Fruit fly (Drosophila melanogaster) whole organism, embryonic: ENCODE data around the gene roq.

ENCODE experiments used
- Atf6 ChIP-seq: fragments of 200-800 bp; sonication (Bioruptor generic); IDR thresholded peaks from 2 replicates; pipeline ENCODE4 v1.3.6; 2022; ENCODE audit warnings: missing biosample characterization, missing genetic modification characterization
- C15 ChIP-seq: fragments of 200-800 bp; sonication (Bioruptor generic); IDR thresholded peaks from 3 replicates; pipeline ENCODE4 v1.3.6; 2022; ENCODE audit warnings: missing biosample characterization, missing genetic modification characterization
- CG1024 ChIP-seq: fragments of 200-800 bp; sonication (Bioruptor generic); IDR thresholded peaks from 2 replicates; pipeline ENCODE4 v1.3.6; 2022; ENCODE audit warnings: missing biosample characterization, missing genetic modification characterization
- CG11560 ChIP-seq: fragments of 200-800 bp; sonication (Bioruptor generic); IDR thresholded peaks from 3 replicates; pipeline ENCODE4 v1.3.6; 2022; ENCODE audit warnings: missing biosample characterization, missing genetic modification characterization
- CG11696 ChIP-seq: fragments of 200-800 bp; sonication (Bioruptor generic); IDR thresholded peaks from 2 replicates; pipeline ENCODE4 v1.3.6; 2022; ENCODE audit warnings: missing biosample characterization, missing genetic modification characterization
- CG12219 ChIP-seq: fragments of 200-800 bp; sonication (Bioruptor generic); optimal IDR thresholded peaks from 3 replicates; lab custom pipeline; 2018; ENCODE audit warnings: missing biosample characterization, mild to moderate bottlenecking, missing genetic modification characterization
- CG13123 ChIP-seq: fragments of 200-800 bp; sonication (Bioruptor generic); optimal IDR thresholded peaks from 2 replicates; lab custom pipeline; 2016; ENCODE audit warnings: missing biosample characterization, missing genetic modification characterization
- CG15514 ChIP-seq: fragments of 200-800 bp; sonication (Bioruptor generic); optimal IDR thresholded peaks from 3 replicates; lab custom pipeline; 2017; ENCODE audit warnings: missing biosample characterization, missing genetic modification characterization, mild to moderate bottlenecking, moderate library complexity, missing genetic modification reagents
- CG2199 ChIP-seq: fragments of 200-800 bp; sonication (Bioruptor generic); IDR thresholded peaks from 3 replicates; pipeline ENCODE4 v1.3.6; 2022; ENCODE audit warnings: missing biosample characterization, missing genetic modification characterization
- CG31441 ChIP-seq: fragments of 200-800 bp; sonication (Bioruptor generic); IDR thresholded peaks from 2 replicates; pipeline ENCODE4 v1.3.6; 2022; ENCODE audit warnings: missing biosample characterization, missing genetic modification characterization
- CG3407 ChIP-seq: fragments of 200-800 bp; sonication (Bioruptor generic); optimal IDR thresholded peaks from 2 replicates; lab custom pipeline; 2018; ENCODE audit warnings: missing biosample characterization, mild to moderate bottlenecking, missing genetic modification characterization
- CG34422 ChIP-seq: fragments of 200-800 bp; sonication (Bioruptor generic); IDR thresholded peaks from 3 replicates; pipeline ENCODE4 v1.3.6; 2022; ENCODE audit warnings: missing biosample characterization, missing genetic modification characterization
- CG4707 ChIP-seq: fragments of 200-800 bp; sonication (Bioruptor generic); optimal IDR thresholded peaks from 2 replicates; lab custom pipeline; 2018; ENCODE audit warnings: missing biosample characterization, mild to moderate bottlenecking, missing genetic modification characterization, moderate library complexity
- CG6791 ChIP-seq: fragments of 200-800 bp; sonication (Bioruptor generic); IDR thresholded peaks from 3 replicates; pipeline ENCODE4 v1.3.6; 2022; ENCODE audit warnings: missing biosample characterization, missing genetic modification characterization; ENCODE audit not compliant: partially characterized antibody
- CG8478 ChIP-seq: fragments of >200 bp; optimal IDR thresholded peaks from 2 replicates; lab custom pipeline; 2018
- D19B ChIP-seq: fragments of 200-800 bp; sonication (Bioruptor generic); optimal IDR thresholded peaks from 2 replicates; lab custom pipeline; 2017; ENCODE audit warnings: missing biosample characterization, mild to moderate bottlenecking, missing genetic modification characterization
- Dbx ChIP-seq: fragments of 200-800 bp; sonication (Bioruptor generic); IDR thresholded peaks from 3 replicates; pipeline ENCODE4 v1.3.6; 2022; ENCODE audit warnings: missing biosample characterization, missing genetic modification characterization
- Elba2 ChIP-seq: fragments of 200-800 bp; sonication (Bioruptor generic); optimal IDR thresholded peaks from 3 replicates; lab custom pipeline; 2016; ENCODE audit warnings: missing biosample characterization, missing genetic modification characterization
- H15 ChIP-seq: fragments of 200-800 bp; sonication (Bioruptor generic); IDR thresholded peaks from 3 replicates; pipeline ENCODE4 v1.3.6; 2022; ENCODE audit warnings: missing biosample characterization, missing genetic modification characterization
- Hr39 ChIP-seq: fragments of >200 bp; optimal IDR thresholded peaks from 2 replicates; lab custom pipeline; 2017
- Hr78 ChIP-seq, 2 experiments: fragments of 200-800 bp in 1 of 2; fragments of >200 bp in 1 of 2; sonication (Bioruptor generic) in 1 of 2; optimal IDR thresholded peaks; 2 replicates each; lab custom pipeline; 2017 to 2019; ENCODE audit warnings: missing biosample characterization in 2 of 2, missing genetic modification characterization in 2 of 2, mild to moderate bottlenecking in 1 of 2, moderate library complexity in 1 of 2
- Lim3 ChIP-seq: fragments of 200-800 bp; sonication (Bioruptor generic); IDR thresholded peaks from 2 replicates; pipeline ENCODE4 v1.3.6; 2022; ENCODE audit warnings: missing biosample characterization, missing genetic modification characterization
- Lpt ChIP-seq: fragments of >200 bp; optimal IDR thresholded peaks from 2 replicates; lab custom pipeline; 2018; ENCODE audit warnings: missing biosample characterization, missing genetic modification characterization
- Meics ChIP-seq: fragments of 200-800 bp; sonication (Bioruptor generic); optimal IDR thresholded peaks from 2 replicates; lab custom pipeline; 2017; ENCODE audit warnings: missing biosample characterization, mild to moderate bottlenecking, missing genetic modification characterization
- PHDP ChIP-seq: fragments of 200-800 bp; sonication (Bioruptor generic); optimal IDR thresholded peaks from 3 replicates; lab custom pipeline; 2018; ENCODE audit warnings: missing biosample characterization, mild to moderate bottlenecking, missing genetic modification characterization, moderate library complexity
- YL-1 ChIP-seq: fragments of 200-800 bp; sonication (Bioruptor generic); optimal IDR thresholded peaks from 3 replicates; lab custom pipeline; 2017; ENCODE audit warnings: missing biosample characterization, mild to moderate bottlenecking, missing genetic modification characterization
- amos ChIP-seq: fragments of 200-800 bp; sonication (Bioruptor generic); IDR thresholded peaks from 2 replicates; pipeline ENCODE4 v1.3.6; 2022; ENCODE audit warnings: missing biosample characterization, missing genetic modification characterization; ENCODE audit not compliant: partially characterized antibody
- ara ChIP-seq: fragments of 200-800 bp; sonication (Bioruptor generic); IDR thresholded peaks from 2 replicates; pipeline ENCODE4 v1.3.6; 2022; ENCODE audit warnings: missing biosample characterization, missing genetic modification characterization
- bbx ChIP-seq: fragments of 200-800 bp; sonication (Bioruptor generic); IDR thresholded peaks from 2 replicates; pipeline ENCODE4 v1.3.6; 2022; ENCODE audit warnings: missing biosample characterization, missing genetic modification characterization; ENCODE audit not compliant: partially characterized antibody
- crol ChIP-seq: fragments of 200-800 bp; sonication (Bioruptor generic); IDR thresholded peaks from 2 replicates; pipeline ENCODE4 v1.3.6; 2022; ENCODE audit warnings: missing biosample characterization, missing genetic modification characterization
- dimm ChIP-seq: fragments of 200-800 bp; sonication (Bioruptor generic); IDR thresholded peaks from 2 replicates; pipeline ENCODE4 v1.3.6; 2022; ENCODE audit warnings: missing biosample characterization, missing genetic modification characterization
- ems ChIP-seq: fragments of 200-800 bp; sonication (Bioruptor generic); optimal IDR thresholded peaks from 3 replicates; lab custom pipeline; 2016; ENCODE audit warnings: missing biosample characterization, missing genetic modification characterization
- exex ChIP-seq: fragments of 200-800 bp; sonication (Bioruptor generic); optimal IDR thresholded peaks from 4 replicates; lab custom pipeline; 2018; ENCODE audit warnings: missing biosample characterization, mild to moderate bottlenecking, missing genetic modification characterization, moderate library complexity
- fd3F ChIP-seq: fragments of 200-800 bp; sonication (Bioruptor generic); optimal IDR thresholded peaks from 2 replicates; lab custom pipeline; 2018; ENCODE audit warnings: missing biosample characterization, mild to moderate bottlenecking, missing genetic modification characterization, moderate library complexity
- fru ChIP-seq: fragments of >200 bp; optimal IDR thresholded peaks from 2 replicates; lab custom pipeline; 2017
- fu2 ChIP-seq: fragments of 200-800 bp; sonication (Bioruptor generic); optimal IDR thresholded peaks from 2 replicates; lab custom pipeline; 2016; ENCODE audit warnings: missing biosample characterization, missing genetic modification characterization
- grau ChIP-seq: fragments of 200-800 bp; optimal IDR thresholded peaks from 3 replicates; lab custom pipeline; 2019; ENCODE audit warnings: missing biosample characterization, mild to moderate bottlenecking, missing genetic modification characterization, moderate library complexity
- grn ChIP-seq: fragments of 200-800 bp; sonication (Bioruptor generic); optimal IDR thresholded peaks from 3 replicates; lab custom pipeline; 2017; ENCODE audit warnings: missing biosample characterization, missing genetic modification characterization
- ind ChIP-seq: fragments of 200-800 bp; sonication (Bioruptor generic); optimal IDR thresholded peaks from 3 replicates; lab custom pipeline; 2016; ENCODE audit warnings: missing biosample characterization, missing genetic modification characterization
- lov ChIP-seq, 2 experiments: fragments of 200-800 bp in 1 of 2; fragments of >200 bp in 1 of 2; sonication (Bioruptor generic) in 1 of 2; IDR thresholded peaks in 1 of 2; optimal IDR thresholded peaks in 1 of 2; 2 replicates in 1 of 2; 3 replicates in 1 of 2; pipeline versions ENCODE4 v1.3.6 to Lab custom; 2017 to 2022; ENCODE audit warnings: missing biosample characterization in 1 of 2, missing genetic modification characterization in 1 of 2
- mirr ChIP-seq: fragments of 200-800 bp; sonication (Bioruptor generic); optimal IDR thresholded peaks from 3 replicates; lab custom pipeline; 2018; ENCODE audit warnings: missing biosample characterization, mild to moderate bottlenecking, missing genetic modification characterization
- pum ChIP-seq: fragments of 200-800 bp; sonication (Bioruptor generic); optimal IDR thresholded peaks from 2 replicates; lab custom pipeline; 2016; ENCODE audit warnings: missing biosample characterization, missing genetic modification characterization
- sens ChIP-seq: fragments of 200-800 bp; sonication (Bioruptor generic); peaks from one replicate; lab custom pipeline; 2016; ENCODE audit warnings: missing biosample characterization, missing genetic modification characterization
- shn ChIP-seq: fragments of 200-800 bp; sonication (Bioruptor generic); optimal IDR thresholded peaks from 3 replicates; lab custom pipeline; 2016; ENCODE audit warnings: missing biosample characterization, missing genetic modification characterization
- sob ChIP-seq: fragments of 200-800 bp; sonication (Bioruptor generic); IDR thresholded peaks from 2 replicates; pipeline ENCODE4 v1.3.6; 2022; ENCODE audit warnings: missing biosample characterization, missing genetic modification characterization
- stc ChIP-seq: fragments of 200-800 bp; sonication (Bioruptor generic); IDR thresholded peaks from 2 replicates; pipeline ENCODE4 v1.3.6; 2022; ENCODE audit warnings: missing biosample characterization, missing genetic modification characterization
- vnd ChIP-seq: fragments of 200-800 bp; sonication (Bioruptor generic); IDR thresholded peaks from 3 replicates; pipeline ENCODE4 v1.3.6; 2022; ENCODE audit warnings: missing biosample characterization, missing genetic modification characterization; ENCODE audit not compliant: partially characterized antibody
- wek ChIP-seq: fragments of 200-800 bp; sonication (Bioruptor generic); optimal IDR thresholded peaks from 3 replicates; lab custom pipeline; 2018; ENCODE audit warnings: missing biosample characterization, mild to moderate bottlenecking, missing genetic modification characterization, moderate library complexity
- z ChIP-seq: fragments of 200-800 bp; sonication (Bioruptor generic); IDR thresholded peaks from 3 replicates; pipeline ENCODE4 v1.3.6; 2022; ENCODE audit warnings: missing biosample characterization, missing genetic modification characterization
- zen ChIP-seq: fragments of 200-800 bp; sonication (Bioruptor generic); optimal IDR thresholded peaks from 3 replicates; lab custom pipeline; 2018; ENCODE audit warnings: missing biosample characterization, mild to moderate bottlenecking, missing genetic modification characterization, moderate library complexity

Gene roq

dm6 chr3L:16407815-16408608, 29.6 kb upstream of the roq start (continued):
- TF ChIP-seq Atf6 (no peak), shn (GFP tag; lab: Kevin White, UChicago) (no peak), CG11696 (GFP tag; lab: Robert Waterston, UW) (no peak), Meics (no peak), Elba2 (peak; percentile 83)

dm6 chr3L:16402253-16402652, 23.9 kb upstream of the roq start:
- TF ChIP-seq Dbx (no peak), ems (no peak), Hr78 (GFP tag; optimal IDR thresholded peaks at IDR 0.05; lab: Kevin White, UChicago) (no peak), PHDP (tag; lab: Kevin White, UChicago) (no peak), CG4707 (GFP tag; lab: Kevin White, UChicago) (no peak), fu2 (GFP tag; lab: Kevin White, UChicago) (no peak), amos (GFP tag; lab: Robert Waterston, UW) (no peak), vnd (GFP tag; lab: Robert Waterston, UW) (no peak), C15 (GFP tag; lab: Robert Waterston, UW) (no peak), Lpt (GFP tag; lab: Kevin White, UChicago) (no peak), CG15514 (GFP tag; lab: Kevin White, UChicago) (peak; percentile 9), grau (tag; lab: Kevin White, UChicago) (no peak), sens (GFP tag; lab: Kevin White, UChicago) (peak; percentile 52), ind (GFP tag; lab: Kevin White, UChicago) (no peak), stc (GFP tag; lab: Robert Waterston, UW) (no peak), CG12219 (no peak), dimm (GFP tag; lab: Robert Waterston, UW) (no peak), bbx (GFP tag; lab: Robert Waterston, UW) (peak; percentile 39; the same call in 1 of the 2 replicates), Lim3 (no peak), z (no peak), crol (GFP tag; lab: Robert Waterston, UW) (no peak), Hr39 (lab: Kevin White, UChicago) (no peak), sob (peak; percentile 15; the same call in 1 of the 2 replicates), CG2199 (GFP tag; lab: Robert Waterston, UW) (peak; percentile 77; the same call in 1 of the 3 replicates), Meics (no peak), CG1024 (GFP tag; lab: Robert Waterston, UW) (no peak), exex (peak; percentile 49), mirr (GFP tag; lab: Kevin White, UChicago) (peak; percentile 24), CG31441 (GFP tag; lab: Robert Waterston, UW) (no peak), ara (GFP tag; lab: Robert Waterston, UW) (no peak), CG8478 (lab: Kevin White, UChicago) (no peak)

- TF ChIP-seq CG6791: no peak
- TF ChIP-seq CG34422 (GFP tag; lab: Robert Waterston, UW): no peak
- TF ChIP-seq CG11560 (tag; lab: Robert Waterston, UW): no peak
- no peak for TF ChIP-seq fru (lab: Kevin White, UChicago)
- TF ChIP-seq Lpt (GFP tag; lab: Kevin White, UChicago): no peak
- TF ChIP-seq zen (tag; lab: Kevin White, UChicago): no peak
- TF ChIP-seq grn (GFP tag; lab: Kevin White, UChicago): no peak
- TF ChIP-seq wek: no peak
- no peak for TF ChIP-seq CG13123 (GFP tag; lab: Kevin White, UChicago)
- no peak for TF ChIP-seq D19B (GFP tag; lab: Kevin White, UChicago)
- TF ChIP-seq fd3F (GFP tag; lab: Kevin White, UChicago): no peak
- no peak for TF ChIP-seq CG3407 (GFP tag; lab: Kevin White, UChicago)
- TF ChIP-seq H15 (GFP tag; lab: Robert Waterston, UW): no peak
- no peak for TF ChIP-seq lov (optimal IDR thresholded peaks at IDR 0.05; lab: Kevin White, UChicago)
- TF ChIP-seq lov (GFP tag; IDR thresholded peaks at IDR 0.05; lab: Robert Waterston, UW): no peak
- no peak for TF ChIP-seq grau (tag; lab: Kevin White, UChicago)
- no peak for TF ChIP-seq pum (GFP tag; lab: Kevin White, UChicago)
- no peak for TF ChIP-seq YL-1 (GFP tag; lab: Kevin White, UChicago)
These were observed 21.8 kb upstream of the roq start, which contains the start of gene CG44836 for dm6 chr3L:16400175-16400574. CG44836 (minus strand) TSS chr3L:16400275.
